Fruit fly (Drosophila melanogaster) whole organism, embryonic: Measurements from ENCODE around the gene CG5805.

Experiments
- Aef1 ChIP-seq: fragments of 200-800 bp; sonication (Bioruptor generic); IDR thresholded peaks from 3 replicates; pipeline ENCODE4 v1.3.6; 2022; ENCODE audit warnings: missing biosample characterization, missing genetic modification characterization
- C15 ChIP-seq: fragments of 200-800 bp; sonication (Bioruptor generic); IDR thresholded peaks from 3 replicates; pipeline ENCODE4 v1.3.6; 2022; ENCODE audit warnings: missing biosample characterization, missing genetic modification characterization
- CG10462 ChIP-seq: fragments of 200-800 bp; sonication (Bioruptor generic); optimal IDR thresholded peaks from 2 replicates; lab custom pipeline; 2016; ENCODE audit warnings: missing biosample characterization, missing genetic modification characterization
- CG11247 ChIP-seq: fragments of 200-800 bp; sonication (Bioruptor generic); IDR thresholded peaks from 2 replicates; pipeline ENCODE4 v1.3.6; 2022; ENCODE audit warnings: missing biosample characterization, missing genetic modification characterization
- CG12219 ChIP-seq: fragments of 200-800 bp; sonication (Bioruptor generic); optimal IDR thresholded peaks from 3 replicates; lab custom pipeline; 2018; ENCODE audit warnings: missing biosample characterization, mild to moderate bottlenecking, missing genetic modification characterization
- CG13296 ChIP-seq: fragments of 200-800 bp; sonication (Bioruptor generic); optimal IDR thresholded peaks from 3 replicates; lab custom pipeline; 2018; ENCODE audit warnings: missing biosample characterization, mild to moderate bottlenecking, missing genetic modification characterization
- CG16813 ChIP-seq: fragments of 200-800 bp; sonication (Bioruptor generic); IDR thresholded peaks from 3 replicates; pipeline ENCODE4 v1.3.6; 2022; ENCODE audit warnings: missing biosample characterization, missing genetic modification characterization; ENCODE audit not compliant: partially characterized antibody
- CG16815 ChIP-seq: fragments of 200-800 bp; sonication (Bioruptor generic); optimal IDR thresholded peaks from 3 replicates; lab custom pipeline; 2017; ENCODE audit warnings: missing biosample characterization, mild to moderate bottlenecking, missing genetic modification characterization
- CG18599 ChIP-seq: fragments of 200-800 bp; sonication (Bioruptor generic); optimal IDR thresholded peaks from 3 replicates; lab custom pipeline; 2017; ENCODE audit warnings: missing biosample characterization, missing genetic modification characterization, mild to moderate bottlenecking, moderate library complexity, missing genetic modification reagents
- CG2116 ChIP-seq: fragments of 200-800 bp; sonication (Bioruptor generic); optimal IDR thresholded peaks from 3 replicates; lab custom pipeline; 2018; ENCODE audit warnings: missing biosample characterization, mild to moderate bottlenecking, missing genetic modification characterization
- CG31224 ChIP-seq: fragments of 200-800 bp; sonication (Bioruptor generic); IDR thresholded peaks from 2 replicates; pipeline ENCODE4 v1.3.6; 2022; ENCODE audit warnings: missing biosample characterization, missing genetic modification characterization
- CG32532 ChIP-seq: fragments of 200-800 bp; sonication (Bioruptor generic); IDR thresholded peaks from 2 replicates; pipeline ENCODE4 v1.3.6; 2022; ENCODE audit warnings: missing biosample characterization, missing genetic modification characterization
- CG42726 ChIP-seq: fragments of 200-800 bp; sonication (Bioruptor generic); IDR thresholded peaks from 2 replicates; pipeline ENCODE4 v1.3.6; 2022; ENCODE audit warnings: missing biosample characterization, missing genetic modification characterization; ENCODE audit not compliant: partially characterized antibody
- CG5180 ChIP-seq: fragments of 200-800 bp; sonication (Bioruptor generic); optimal IDR thresholded peaks from 3 replicates; lab custom pipeline; 2017; ENCODE audit warnings: missing biosample characterization, missing genetic modification characterization, mild to moderate bottlenecking, moderate library complexity, missing genetic modification reagents
- CG6254 ChIP-seq: fragments of 200-800 bp; sonication (Bioruptor generic); optimal IDR thresholded peaks from 3 replicates; lab custom pipeline; 2017; ENCODE audit warnings: mild to moderate bottlenecking, missing biosample characterization, missing genetic modification reagents, missing genetic modification characterization
- CG6683 ChIP-seq: fragments of 200-800 bp; sonication (Bioruptor generic); optimal IDR thresholded peaks from 2 replicates; lab custom pipeline; 2017; ENCODE audit warnings: missing biosample characterization, mild to moderate bottlenecking, missing genetic modification characterization, missing genetic modification reagents
- CG6854 ChIP-seq: fragments of 200-800 bp; sonication (Bioruptor generic); optimal IDR thresholded peaks from 3 replicates; lab custom pipeline; 2017; ENCODE audit warnings: missing biosample characterization, mild to moderate bottlenecking, missing genetic modification characterization
- CG8478 ChIP-seq: fragments of >200 bp; optimal IDR thresholded peaks from 2 replicates; lab custom pipeline; 2018
- CHES-1-like ChIP-seq: fragments of 200-800 bp; sonication (Bioruptor generic); optimal IDR thresholded peaks from 2 replicates; lab custom pipeline; 2016; ENCODE audit warnings: missing biosample characterization, missing genetic modification characterization
- CoRest ChIP-seq: fragments of 200-800 bp; sonication (Bioruptor generic); optimal IDR thresholded peaks from 3 replicates; lab custom pipeline; 2018; ENCODE audit warnings: missing biosample characterization, mild to moderate bottlenecking, missing genetic modification characterization, moderate library complexity
- Dip3 ChIP-seq: fragments of 200-800 bp; sonication (Bioruptor generic); optimal IDR thresholded peaks from 3 replicates; lab custom pipeline; 2016; ENCODE audit warnings: missing biosample characterization, missing genetic modification characterization
- Doc2 ChIP-seq: fragments of 200-800 bp; sonication (Bioruptor generic); IDR thresholded peaks from 2 replicates; pipeline ENCODE4 v1.3.6; 2022; ENCODE audit warnings: missing biosample characterization, missing genetic modification characterization
- Lim3 ChIP-seq: fragments of 200-800 bp; sonication (Bioruptor generic); IDR thresholded peaks from 2 replicates; pipeline ENCODE4 v1.3.6; 2022; ENCODE audit warnings: missing biosample characterization, missing genetic modification characterization
- Meics ChIP-seq: fragments of 200-800 bp; sonication (Bioruptor generic); optimal IDR thresholded peaks from 2 replicates; lab custom pipeline; 2017; ENCODE audit warnings: missing biosample characterization, mild to moderate bottlenecking, missing genetic modification characterization
- NC2β ChIP-seq: fragments of 200-800 bp; sonication (Bioruptor generic); optimal IDR thresholded peaks from 2 replicates; lab custom pipeline; 2016; ENCODE audit warnings: missing biosample characterization, missing genetic modification characterization
- Rfx ChIP-seq: fragments of 200-800 bp; sonication (Bioruptor generic); IDR thresholded peaks from 2 replicates; pipeline ENCODE4 v1.3.6; 2022; ENCODE audit warnings: missing biosample characterization, missing genetic modification characterization
- Spps ChIP-seq: fragments of 200-800 bp; sonication (Bioruptor generic); optimal IDR thresholded peaks from 2 replicates; lab custom pipeline; 2018; ENCODE audit warnings: missing biosample characterization, mild to moderate bottlenecking, missing genetic modification characterization
- Stat92E ChIP-seq, 3 experiments: fragments of >200 bp in 2 of 3; fragments of 200-800 bp in 1 of 3; sonication (Bioruptor generic) in 1 of 3; optimal IDR thresholded peaks; 2 replicates each; lab custom pipeline; 2017 to 2019; ENCODE audit warnings: missing biosample characterization in 3 of 3, missing genetic modification characterization in 3 of 3, mild to moderate bottlenecking in 1 of 3, moderate library complexity in 1 of 3
- abd-A ChIP-seq: fragments of 200-800 bp; sonication (Bioruptor generic); optimal IDR thresholded peaks from 3 replicates; lab custom pipeline; 2019; ENCODE audit warnings: missing biosample characterization, mild to moderate bottlenecking, missing genetic modification characterization, moderate library complexity
- ash1 ChIP-seq: fragments of 200-800 bp; sonication (Bioruptor generic); optimal IDR thresholded peaks from 2 replicates; lab custom pipeline; 2018; ENCODE audit warnings: missing biosample characterization, mild to moderate bottlenecking, missing genetic modification characterization
- br ChIP-seq: fragments of >200 bp; optimal IDR thresholded peaks from 2 replicates; lab custom pipeline; 2017
- bsh ChIP-seq, 2 experiments: fragments of 200-800 bp; sonication (Bioruptor generic); optimal IDR thresholded peaks; 2 replicates each; lab custom pipeline; 2017 to 2018; ENCODE audit warnings: mild to moderate bottlenecking in 2 of 2, missing biosample characterization in 2 of 2, missing genetic modification characterization in 2 of 2, moderate library complexity in 1 of 2
- dimm ChIP-seq: fragments of 200-800 bp; sonication (Bioruptor generic); IDR thresholded peaks from 2 replicates; pipeline ENCODE4 v1.3.6; 2022; ENCODE audit warnings: missing biosample characterization, missing genetic modification characterization
- esg ChIP-seq: fragments of 200-800 bp; sonication (Bioruptor generic); conservative IDR thresholded peaks from 2 replicates; pipeline ENCODE4 v1.3.6; 2022; ENCODE audit warnings: missing biosample characterization, missing genetic modification characterization
- ewg ChIP-seq: fragments of 200-800 bp; sonication (Bioruptor generic); optimal IDR thresholded peaks from 3 replicates; lab custom pipeline; 2017; ENCODE audit warnings: mild to moderate bottlenecking, missing biosample characterization, missing genetic modification reagents, missing genetic modification characterization
- fru ChIP-seq: fragments of >200 bp; optimal IDR thresholded peaks from 2 replicates; lab custom pipeline; 2017
- gem ChIP-seq: fragments of 200-800 bp; sonication (Bioruptor generic); optimal IDR thresholded peaks from 2 replicates; lab custom pipeline; 2019; ENCODE audit warnings: missing biosample characterization, mild to moderate bottlenecking, missing genetic modification characterization, moderate library complexity
- hb ChIP-seq: fragments of 200-800 bp; sonication (Bioruptor generic); IDR thresholded peaks from 3 replicates; pipeline ENCODE4 v1.3.6; 2022; ENCODE audit warnings: missing biosample characterization, missing genetic modification characterization; ENCODE audit not compliant: partially characterized antibody
- jing ChIP-seq: fragments of 200-800 bp; sonication (Bioruptor generic); optimal IDR thresholded peaks from 2 replicates; lab custom pipeline; 2018; ENCODE audit warnings: missing biosample characterization, mild to moderate bottlenecking, missing genetic modification characterization
- run ChIP-seq: fragments of 200-800 bp; sonication (Bioruptor generic); optimal IDR thresholded peaks from 3 replicates; lab custom pipeline; 2018; ENCODE audit warnings: missing biosample characterization, mild to moderate bottlenecking, missing genetic modification characterization
- salm ChIP-seq: fragments of 200-800 bp; sonication (Bioruptor generic); optimal IDR thresholded peaks from 2 replicates; lab custom pipeline; 2018; ENCODE audit warnings: missing biosample characterization, mild to moderate bottlenecking, missing genetic modification characterization
- scrt ChIP-seq: fragments of 200-800 bp; sonication (Bioruptor generic); optimal IDR thresholded peaks from 2 replicates; lab custom pipeline; 2018; ENCODE audit warnings: missing biosample characterization, mild to moderate bottlenecking, missing genetic modification characterization, moderate library complexity
- sqz ChIP-seq: fragments of 200-800 bp; sonication (Bioruptor generic); optimal IDR thresholded peaks from 3 replicates; lab custom pipeline; 2018; ENCODE audit warnings: missing biosample characterization, mild to moderate bottlenecking, missing genetic modification characterization
- tin ChIP-seq: fragments of 200-800 bp; sonication (Bioruptor generic); optimal IDR thresholded peaks from 3 replicates; lab custom pipeline; 2016; ENCODE audit warnings: missing biosample characterization, missing genetic modification characterization
- tio ChIP-seq: fragments of 200-800 bp; sonication (Bioruptor generic); optimal IDR thresholded peaks from 2 replicates; lab custom pipeline; 2017; ENCODE audit warnings: missing biosample characterization, missing genetic modification characterization, inconsistent platforms
- tll ChIP-seq, 2 experiments: fragments of 200-800 bp in 1 of 2; fragments of >200 bp in 1 of 2; sonication (Bioruptor generic) in 1 of 2; optimal IDR thresholded peaks; 2 replicates each; lab custom pipeline; 2017 to 2019; ENCODE audit warnings: missing biosample characterization in 2 of 2, missing genetic modification characterization in 2 of 2, mild to moderate bottlenecking in 1 of 2, moderate library complexity in 1 of 2
- vvl ChIP-seq: fragments of 200-800 bp; sonication (Bioruptor generic); IDR thresholded peaks from 2 replicates; pipeline ENCODE4 v1.3.6; 2022; ENCODE audit warnings: missing biosample characterization, missing genetic modification characterization
- zf30C ChIP-seq: fragments of 200-800 bp; sonication (Bioruptor generic); optimal IDR thresholded peaks from 3 replicates; lab custom pipeline; 2018; ENCODE audit warnings: missing biosample characterization, mild to moderate bottlenecking, missing genetic modification characterization

Gene CG5805

DNA sequence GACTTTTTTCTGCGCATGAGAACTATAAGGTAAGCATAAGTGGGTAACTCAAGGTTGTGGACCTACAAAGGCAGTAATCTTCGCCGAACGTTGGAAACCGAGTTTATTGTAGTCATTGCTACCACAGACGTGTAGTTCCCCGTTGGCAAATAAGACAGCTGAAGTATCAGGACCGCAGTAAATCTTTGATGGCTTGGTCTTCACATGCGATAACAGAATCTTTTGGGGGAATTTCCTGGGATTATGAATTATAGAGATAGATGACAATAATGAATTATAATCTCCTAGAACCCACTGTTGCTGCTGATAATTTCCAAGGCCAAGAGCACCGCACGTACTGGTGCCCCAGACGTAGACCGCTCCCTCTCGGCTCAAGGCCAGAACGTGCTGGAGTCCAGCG is 35.8 kb upstream of the CG5805 start:
- no peak for TF ChIP-seq Rfx
- TF ChIP-seq bsh (GFP tag; optimal IDR thresholded peaks at IDR 0.05; lab: Kevin White, UChicago): no peak
- no peak for TF ChIP-seq Dip3
- TF ChIP-seq CG31224: no peak

DNA sequence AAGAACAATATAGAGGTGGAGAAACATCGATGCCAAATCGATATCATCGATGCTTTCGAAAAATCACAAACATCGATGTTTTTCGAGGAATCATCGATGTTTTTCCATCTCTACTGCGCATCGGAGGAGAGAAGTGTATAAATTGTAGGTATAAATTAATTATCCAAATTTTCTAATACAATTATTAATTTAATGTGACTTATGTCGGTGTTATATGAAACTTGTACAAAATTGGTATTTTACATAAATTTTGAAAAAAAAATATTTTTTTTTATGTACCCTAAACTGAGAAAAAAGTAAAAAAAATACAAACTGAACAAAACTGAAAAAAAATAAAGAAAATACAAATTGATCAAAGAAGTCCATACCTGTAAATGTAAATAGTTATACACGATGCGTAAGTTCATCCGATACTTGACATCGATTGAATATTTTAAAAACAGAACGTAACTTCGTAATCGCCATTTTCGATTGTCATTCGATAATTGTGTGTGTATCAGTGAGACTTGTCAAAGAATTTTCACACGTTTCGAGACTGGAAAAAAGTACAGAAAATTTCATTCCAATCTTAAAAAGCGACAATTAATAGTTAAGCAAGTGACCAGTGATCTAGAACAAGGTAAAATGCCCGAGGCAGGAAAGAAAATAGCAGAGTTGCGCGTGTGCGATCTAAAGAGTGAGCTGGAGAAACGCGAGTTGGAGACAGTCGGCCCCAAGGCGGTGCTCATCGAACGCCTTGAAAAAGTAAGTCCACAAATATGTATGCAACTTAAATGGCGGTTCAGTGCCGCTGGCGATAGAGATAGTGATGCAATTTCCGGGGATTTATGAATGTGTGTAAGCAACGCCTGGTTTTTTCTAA is 30.0 kb upstream of the CG5805 start, which contains the start of the genes CG5808 and Saf-B:
TSS of gene CG5808 (minus strand) at position 15 of the 862 bp plus-strand sequence.
TSS of gene Saf-B (plus strand) at position 472 of the 862 bp plus-strand sequence.
- TF ChIP-seq CG16813 (GFP tag; lab: Robert Waterston, UW): peak; percentile 90
- no peak for TF ChIP-seq CG10462
- no peak for TF ChIP-seq CG18599
- TF ChIP-seq gem (tag; lab: Kevin White, UChicago): no peak
- TF ChIP-seq CG2116: peak; percentile 79
- TF ChIP-seq zf30C (GFP tag; lab: Kevin White, UChicago): no peak
- TF ChIP-seq dimm (GFP tag; lab: Robert Waterston, UW): no peak
- TF ChIP-seq Aef1 (GFP tag; lab: Robert Waterston, UW): peak; percentile 42
- TF ChIP-seq br (lab: Kevin White, UChicago): no peak
- TF ChIP-seq vvl (GFP tag; lab: Robert Waterston, UW): peak; percentile 68
- no peak for TF ChIP-seq CG16815 (GFP tag; lab: Kevin White, UChicago)
- TF ChIP-seq Spps (tag; lab: Kevin White, UChicago): peak; percentile 8
- TF ChIP-seq CG6254 (GFP tag; lab: Kevin White, UChicago): no peak
- no peak for TF ChIP-seq Meics (GFP tag; lab: Kevin White, UChicago)
- TF ChIP-seq CG11247 (GFP tag; lab: Robert Waterston, UW): no peak
- peak; percentile 31 for TF ChIP-seq ewg (GFP tag; lab: Kevin White, UChicago)
- no peak for TF ChIP-seq Doc2 (GFP tag; lab: Robert Waterston, UW)
- TF ChIP-seq sqz (GFP tag; lab: Kevin White, UChicago): no peak
- peak; percentile 85 for TF ChIP-seq hb (GFP tag; lab: Robert Waterston, UW)
- peak; percentile 55 for TF ChIP-seq tin (GFP tag; lab: Kevin White, UChicago)
- TF ChIP-seq CG12219 (GFP tag; lab: Kevin White, UChicago): no peak
- TF ChIP-seq CG8478 (lab: Kevin White, UChicago): no peak
- TF ChIP-seq CG32532 (GFP tag; lab: Robert Waterston, UW): peak; percentile 36
- no peak for TF ChIP-seq C15
- no peak for TF ChIP-seq NC2β (GFP tag; lab: Kevin White, UChicago)
- no peak for TF ChIP-seq abd-A
- no peak for TF ChIP-seq jing (GFP tag; lab: Kevin White, UChicago)
- no peak for TF ChIP-seq Lim3 (GFP tag; lab: Robert Waterston, UW)
- TF ChIP-seq esg (GFP tag; lab: Robert Waterston, UW): peak; percentile 33; the same call in 1 of the 2 replicates
- no peak for TF ChIP-seq Stat92E (GFP tag; optimal IDR thresholded peaks at IDR 0.05; lab: Kevin White, UChicago)
- no peak for TF ChIP-seq CG6854 (GFP tag; lab: Kevin White, UChicago)
- TF ChIP-seq CG42726 (GFP tag; lab: Robert Waterston, UW): 0 out of 2 replicates have a peak, but pooled peaks have one; percentile 32
- TF ChIP-seq ash1 (GFP tag; lab: Kevin White, UChicago): no peak
- TF ChIP-seq salm (tag; lab: Kevin White, UChicago): no peak
- TF ChIP-seq CG6683: no peak
- no peak for TF ChIP-seq fru (lab: Kevin White, UChicago)
- TF ChIP-seq run (tag; lab: Kevin White, UChicago): no peak
- TF ChIP-seq CG13296: no peak
- no peak for TF ChIP-seq CHES-1-like
- TF ChIP-seq CG5180 (GFP tag; lab: Kevin White, UChicago): no peak
- no peak for TF ChIP-seq tio (GFP tag; lab: Kevin White, UChicago)
- no peak for TF ChIP-seq scrt (GFP tag; lab: Kevin White, UChicago)
- peak; percentile 65 for TF ChIP-seq CoRest (tag; lab: Kevin White, UChicago)
- no peak for TF ChIP-seq tll (GFP tag; optimal IDR thresholded peaks at IDR 0.05; lab: Kevin White, UChicago)
